Worm (Caenorhabditis elegans): ENCODE results near the gene Y50E8A.11.

Gene Y50E8A.11

ce11 chrV:14793043-14793442, 11.8 kb downstream of the Y50E8A.11 start:
- peak; percentile 66 for TF ChIP-seq cnd-1 (tag; optimal IDR thresholded peaks at IDR 0.05)
- no peak for TF ChIP-seq ham-2 (GFP tag; optimal IDR thresholded peaks at IDR 0.05)
- TF ChIP-seq zip-8 (tag; optimal IDR thresholded peaks at IDR 0.05) = peak; percentile 86
- no peak for TF ChIP-seq M03D4.4 (tag; optimal IDR thresholded peaks at IDR 0.05)
- no peak for TF ChIP-seq flh-1 (GFP tag; optimal IDR thresholded peaks at IDR 0.05)
- TF ChIP-seq ceh-43 (GFP tag; optimal IDR thresholded peaks at IDR 0.05) = no peak
- TF ChIP-seq nhr-76 (tag; optimal IDR thresholded peaks at IDR 0.05) = no peak
- TF ChIP-seq bed-3 (GFP tag; optimal IDR thresholded peaks at IDR 0.05) = no peak
- no peak for TF ChIP-seq nhr-237 (tag; optimal IDR thresholded peaks at IDR 0.05)
- peak; percentile 27 for TF ChIP-seq mls-2 (tag; optimal IDR thresholded peaks at IDR 0.05)
- no peak for TF ChIP-seq snpc-4 (tag; optimal IDR thresholded peaks at IDR 0.05)
- no peak for TF ChIP-seq pha-4 (tag; optimal IDR thresholded peaks at IDR 0.05)
- TF ChIP-seq elt-3 (tag; optimal IDR thresholded peaks at IDR 0.05) = no peak
- no peak for TF ChIP-seq tbx-8 (GFP tag; optimal IDR thresholded peaks at IDR 0.05)
- TF ChIP-seq mab-5 (tag; optimal IDR thresholded peaks at IDR 0.05) = no peak
- no peak for TF ChIP-seq elt-1 (tag; optimal IDR thresholded peaks at IDR 0.05; ENCODE audit: borderline replicate concordance, insufficient read depth)
- no peak for TF ChIP-seq lsy-2 (tag; optimal IDR thresholded peaks at IDR 0.05)
- TF ChIP-seq hlh-1 (tag; optimal IDR thresholded peaks at IDR 0.05) = no peak
- TF ChIP-seq drap-1 (GFP tag; optimal IDR thresholded peaks at IDR 0.05) = peak; percentile 62
- TF ChIP-seq nhr-12 (tag; optimal IDR thresholded peaks at IDR 0.05) = no peak
- peak; percentile 45 for TF ChIP-seq nhr-2 (tag; optimal IDR thresholded peaks at IDR 0.05)
- TF ChIP-seq lin-13 (tag; optimal IDR thresholded peaks at IDR 0.05) = no peak
- no peak for TF ChIP-seq nhr-28 (tag; optimal IDR thresholded peaks at IDR 0.05)
- TF ChIP-seq unc-120 (tag; optimal IDR thresholded peaks at IDR 0.05; ENCODE audit: poor library complexity, severe bottlenecking) = no peak
- TF ChIP-seq ces-1 (GFP tag; optimal IDR thresholded peaks at IDR 0.05) = no peak
- TF ChIP-seq ztf-11 (tag; optimal IDR thresholded peaks at IDR 0.05) = no peak
- no peak for TF ChIP-seq unc-62 (GFP tag; optimal IDR thresholded peaks at IDR 0.05)
- no peak for TF ChIP-seq ceh-83 (GFP tag; optimal IDR thresholded peaks at IDR 0.05)
- TF ChIP-seq sem-2 (GFP tag; optimal IDR thresholded peaks at IDR 0.05) = no peak

ce11 chrV:14797886-14798285, 16.7 kb downstream of the Y50E8A.11 start:
- TF ChIP-seq cnd-1 (tag; optimal IDR thresholded peaks at IDR 0.05) (no peak), mab-5 (tag; optimal IDR thresholded peaks at IDR 0.05) (no peak), nhr-12 (tag; optimal IDR thresholded peaks at IDR 0.05) (no peak), hlh-1 (tag; optimal IDR thresholded peaks at IDR 0.05) (no peak), tbx-8 (GFP tag; optimal IDR thresholded peaks at IDR 0.05) (no peak), nhr-237 (tag; optimal IDR thresholded peaks at IDR 0.05) (no peak), drap-1 (GFP tag; optimal IDR thresholded peaks at IDR 0.05) (no peak), mls-2 (tag; optimal IDR thresholded peaks at IDR 0.05) (no peak), ceh-83 (GFP tag; optimal IDR thresholded peaks at IDR 0.05) (no peak), mep-1 (tag; optimal IDR thresholded peaks at IDR 0.05) (no peak), blmp-1 (tag; optimal IDR thresholded peaks at IDR 0.05) (no peak), unc-120 (tag; optimal IDR thresholded peaks at IDR 0.05; ENCODE audit: poor library complexity, severe bottlenecking) (no peak), lin-13 (tag; optimal IDR thresholded peaks at IDR 0.05) (no peak), zip-8 (tag; optimal IDR thresholded peaks at IDR 0.05) (no peak), ceh-39 (tag; optimal IDR thresholded peaks at IDR 0.05) (no peak), ces-1 (GFP tag; optimal IDR thresholded peaks at IDR 0.05) (no peak), elt-3 (tag; optimal IDR thresholded peaks at IDR 0.05) (no peak)

ce11 chrV:14800402-14800801, 19.2 kb downstream of the Y50E8A.11 start:
- TF ChIP-seq blmp-1 (tag; optimal IDR thresholded peaks at IDR 0.05) (no peak), mep-1 (tag; optimal IDR thresholded peaks at IDR 0.05) (no peak), drap-1 (GFP tag; optimal IDR thresholded peaks at IDR 0.05) (no peak), nhr-237 (tag; optimal IDR thresholded peaks at IDR 0.05) (no peak), unc-62 (GFP tag; optimal IDR thresholded peaks at IDR 0.05) (peak; percentile 86), lin-13 (tag; optimal IDR thresholded peaks at IDR 0.05) (no peak), snpc-4 (tag; optimal IDR thresholded peaks at IDR 0.05) (no peak), unc-120 (tag; optimal IDR thresholded peaks at IDR 0.05; ENCODE audit: poor library complexity, severe bottlenecking) (peak; percentile 40), hlh-1 (tag; optimal IDR thresholded peaks at IDR 0.05) (peak; percentile 65)

- TF ChIP-seq nhr-76 (tag; optimal IDR thresholded peaks at IDR 0.05) (no peak), tbx-8 (GFP tag; optimal IDR thresholded peaks at IDR 0.05) (no peak), flh-1 (GFP tag; optimal IDR thresholded peaks at IDR 0.05) (no peak), elt-3 (tag; optimal IDR thresholded peaks at IDR 0.05) (peak; percentile 44), snpc-4 (tag; optimal IDR thresholded peaks at IDR 0.05) (no peak), ham-2 (GFP tag; optimal IDR thresholded peaks at IDR 0.05) (peak; percentile 91), elt-1 (tag; optimal IDR thresholded peaks at IDR 0.05; ENCODE audit: borderline replicate concordance, insufficient read depth) (peak; percentile 65), hlh-1 (tag; optimal IDR thresholded peaks at IDR 0.05) (peak; percentile 24), nhr-2 (tag; optimal IDR thresholded peaks at IDR 0.05) (peak; percentile 50), zip-8 (tag; optimal IDR thresholded peaks at IDR 0.05) (no peak), nhr-237 (tag; optimal IDR thresholded peaks at IDR 0.05) (no peak), unc-62 (GFP tag; optimal IDR thresholded peaks at IDR 0.05) (peak; percentile 78)
These were observed 25.0 kb downstream of the Y50E8A.11 start for ce11 chrV:14806204-14806737.

Measured in whole organism, mixed stage, embryonic.